Fruit fly (Drosophila melanogaster): ENCODE data around the gene CG17928.

CG17928 gene

DNA sequence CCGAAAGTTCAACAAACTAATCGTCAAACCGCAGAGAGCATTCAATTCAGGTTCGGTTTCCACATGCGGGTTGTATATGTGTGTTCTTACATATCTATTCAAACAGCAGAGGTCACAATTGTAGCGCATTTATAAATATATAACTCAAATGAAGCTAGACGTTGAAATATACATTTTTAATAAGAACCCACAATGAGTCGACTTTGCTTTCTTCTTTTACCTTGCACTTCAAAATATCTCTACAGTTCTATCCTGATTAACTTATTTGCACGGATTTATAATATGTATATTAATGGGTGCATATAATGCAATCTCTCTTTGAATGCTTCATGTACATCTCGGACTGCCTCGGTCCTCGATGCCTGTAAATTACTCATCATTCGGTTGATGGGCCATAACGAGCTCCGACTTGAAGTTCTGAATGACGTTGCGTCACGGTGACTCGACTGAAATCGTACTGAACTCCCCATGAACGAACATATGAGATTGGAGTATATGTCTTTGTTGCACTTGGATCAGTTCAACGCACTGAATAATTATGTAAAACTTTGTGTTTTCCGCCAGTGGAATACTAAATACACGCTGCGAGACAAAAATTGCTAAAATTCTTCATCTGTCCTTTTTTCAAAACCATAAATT, 27.1 kb downstream of the CG17928 start (continued):
- TF ChIP-seq nom (GFP tag; optimal IDR thresholded peaks at IDR 0.05) (peak; percentile 42), Dfd (GFP tag; optimal IDR thresholded peaks at IDR 0.05) (no peak), mam (GFP tag; optimal IDR thresholded peaks at IDR 0.05) (no peak), CG15601 (tag; optimal IDR thresholded peaks at IDR 0.05) (peak; percentile 52), run (tag; optimal IDR thresholded peaks at IDR 0.05) (peak; percentile 42), fu2 (GFP tag; optimal IDR thresholded peaks at IDR 0.05) (no peak), so (GFP tag; IDR thresholded peaks at IDR 0.05) (no peak), NfI (GFP tag; optimal IDR thresholded peaks at IDR 0.05) (peak; percentile 21), CG2875 (GFP tag; optimal IDR thresholded peaks at IDR 0.05) (no peak), z (GFP tag; IDR thresholded peaks at IDR 0.05) (no peak), abd-A (tag; optimal IDR thresholded peaks at IDR 0.05) (no peak), CG18476 (GFP tag; optimal IDR thresholded peaks at IDR 0.05) (peak; percentile 3), ERR (GFP tag; optimal IDR thresholded peaks at IDR 0.05) (no peak), CG17912 (GFP tag; optimal IDR thresholded peaks at IDR 0.05) (no peak), CG10321 (GFP tag; IDR thresholded peaks at IDR 0.05) (no peak), NC2β (GFP tag; optimal IDR thresholded peaks at IDR 0.05) (no peak), wdn (GFP tag; IDR thresholded peaks at IDR 0.05) (no peak), dysf (GFP tag; IDR thresholded peaks at IDR 0.05) (peak; percentile 34; the same call in 1 of the 3 replicates), CG18011 (GFP tag; optimal IDR thresholded peaks at IDR 0.05) (no peak), dm (GFP tag; optimal IDR thresholded peaks at IDR 0.05) (no peak), CG7372 (GFP tag; IDR thresholded peaks at IDR 0.05) (no peak), ken (GFP tag; IDR thresholded peaks at IDR 0.05) (no peak), cwo (GFP tag; optimal IDR thresholded peaks at IDR 0.05) (no peak), CoRest (tag; optimal IDR thresholded peaks at IDR 0.05) (no peak), gce (GFP tag; IDR thresholded peaks at IDR 0.05) (no peak), CG3726 (GFP tag; IDR thresholded peaks at IDR 0.05) (no peak), CG16779 (GFP tag; IDR thresholded peaks at IDR 0.05) (no peak)

DNA sequence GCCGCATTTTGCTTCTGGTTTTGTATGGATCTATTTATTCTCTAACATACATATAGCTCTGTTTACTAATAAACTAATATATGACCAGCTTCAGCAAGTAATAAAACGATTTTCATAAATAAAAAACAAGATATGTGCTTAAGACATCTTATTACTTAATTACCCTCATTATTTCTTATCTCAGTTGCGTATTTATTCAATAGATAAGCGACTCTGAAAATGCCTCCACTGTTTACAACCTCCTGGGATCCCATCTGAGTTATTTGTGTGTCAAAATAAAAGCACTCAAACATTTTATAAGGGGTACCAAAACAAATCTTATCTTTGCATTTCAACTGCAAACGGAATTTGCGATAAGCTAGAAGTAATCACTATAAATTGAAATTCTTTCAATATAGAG, 28.3 kb downstream of the CG17928 start:
- TF ChIP-seq knrl (GFP tag; IDR thresholded peaks at IDR 0.05; ENCODE audit: partially characterized antibody) (no peak), CG18619 (GFP tag; optimal IDR thresholded peaks at IDR 0.05) (no peak), Dek (tag; optimal IDR thresholded peaks at IDR 0.05) (peak; percentile 5), phol (tag; optimal IDR thresholded peaks at IDR 0.05) (no peak), BtbVII (GFP tag; optimal IDR thresholded peaks at IDR 0.05) (peak; percentile 57), CG13424 (tag; optimal IDR thresholded peaks at IDR 0.05) (peak; percentile 17), CG32772 (GFP tag; IDR thresholded peaks at IDR 0.05) (no peak), pfk (GFP tag; optimal IDR thresholded peaks at IDR 0.05) (peak; percentile 16), CG3281 (GFP tag; optimal IDR thresholded peaks at IDR 0.05) (peak; percentile 65), hth (optimal IDR thresholded peaks at IDR 0.05) (no peak), CG7357 (GFP tag; IDR thresholded peaks at IDR 0.05) (no peak), PHDP (tag; optimal IDR thresholded peaks at IDR 0.05) (peak; percentile 74), CG8944 (GFP tag; optimal IDR thresholded peaks at IDR 0.05) (no peak), Lpt (GFP tag; optimal IDR thresholded peaks at IDR 0.05) (no peak), CG6813 (GFP tag; optimal IDR thresholded peaks at IDR 0.05) (peak; percentile 27), Nf-YC (tag; optimal IDR thresholded peaks at IDR 0.05) (peak; percentile 60), zen2 (GFP tag; IDR thresholded peaks at IDR 0.05; ENCODE audit: partially characterized antibody) (no peak), Gsc (GFP tag; IDR thresholded peaks at IDR 0.05) (no peak), sug (tag; optimal IDR thresholded peaks at IDR 0.05) (peak; percentile 83), esg (GFP tag; conservative IDR thresholded peaks at IDR 0.05) (no peak), grau (tag; optimal IDR thresholded peaks at IDR 0.05) (peak; percentile 37), HHEX (GFP tag; optimal IDR thresholded peaks at IDR 0.05) (peak; percentile 27), CG6765 (GFP tag; optimal IDR thresholded peaks at IDR 0.05) (peak; percentile 51), salm (tag; optimal IDR thresholded peaks at IDR 0.05) (peak; percentile 55), CG12391 (tag; optimal IDR thresholded peaks at IDR 0.05) (no peak)
